Worm (Caenorhabditis elegans) whole organism, dauer: ENCODE measurements around the gene srt-70.

Experiments
- unc-62 ChIP-seq: sonication (generic microtip); optimal IDR thresholded peaks from 2 replicates; lab custom pipeline; 2017; ENCODE audit warnings: missing biosample characterization, missing genetic modification reagents, missing genetic modification characterization

srt-70 gene

DNA sequence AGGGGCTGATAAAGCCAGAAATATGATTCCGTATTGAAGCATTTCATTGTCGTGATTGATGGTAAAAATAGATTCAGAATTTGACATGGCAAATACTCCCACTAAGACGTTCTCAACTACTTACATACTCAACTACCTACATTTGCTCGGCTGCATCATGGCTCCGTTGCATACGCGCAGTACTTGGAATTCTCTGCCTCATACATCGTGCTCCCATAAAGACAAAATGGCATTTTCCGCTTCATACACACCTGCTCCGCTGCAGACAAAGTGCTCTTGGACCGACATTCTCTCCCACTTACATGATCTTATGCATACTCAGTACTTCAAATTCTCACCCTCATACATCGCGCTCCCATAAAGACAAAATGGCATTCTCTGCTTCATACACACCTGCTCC lies 6.2 kb upstream of the srt-70 start, which contains the start of the genes srt-69 and B0238.12:
TSS of gene srt-69 (minus strand) at position 101 of the 400 bp plus-strand sequence.
TSS of gene B0238.12 (plus strand) at position 264 of the 400 bp plus-strand sequence.
- no peak for TF ChIP-seq unc-62 (GFP tag; lab: Kevin White, UChicago)

DNA sequence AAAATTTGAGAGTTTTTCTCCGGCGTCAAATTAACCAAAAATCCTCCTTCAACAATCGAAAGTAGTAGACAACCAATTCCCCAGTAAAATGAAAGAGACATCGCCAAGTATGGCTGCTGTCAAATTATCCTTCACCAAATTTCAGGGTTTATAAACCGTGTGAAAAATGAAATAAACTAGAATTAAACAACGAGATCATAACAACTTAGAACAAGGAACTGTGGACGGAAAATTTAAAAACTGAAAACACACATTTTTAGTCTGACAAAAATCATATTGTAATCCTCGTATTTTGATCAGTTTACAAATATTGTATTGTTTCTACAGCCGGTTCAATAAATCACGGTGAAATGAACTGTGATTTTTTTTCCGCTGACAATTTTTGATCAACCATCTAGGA lies 3.7 kb upstream of the srt-70 start, which contains the start of gene cest-30:
TSS of gene cest-30 (minus strand) at position 101 of the 400 bp plus-strand sequence.
- no peak for TF ChIP-seq unc-62 (GFP tag; lab: Kevin White, UChicago)

DNA sequence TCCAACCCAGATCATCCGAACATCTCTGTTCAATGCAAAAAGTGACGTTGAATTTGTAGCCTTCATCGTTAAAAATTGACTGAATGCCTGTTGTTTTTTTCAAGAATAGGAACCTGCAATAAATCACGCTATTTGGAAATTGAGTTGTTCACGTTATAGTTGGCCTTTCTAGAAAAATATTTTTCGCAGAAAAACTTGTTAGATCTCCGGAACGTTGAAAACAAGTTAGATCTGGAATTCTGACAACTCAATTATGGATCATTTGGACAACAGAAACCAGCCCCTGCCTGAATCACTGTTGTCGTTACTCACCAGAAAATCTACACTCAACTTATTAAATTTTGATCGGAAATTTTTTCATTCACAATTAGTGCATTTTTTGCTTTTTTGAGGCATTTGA lies 2.0 kb downstream of the srt-70 start, which contains the start of gene srt-67:
TSS of gene srt-67 (minus strand) at position 101 of the 400 bp plus-strand sequence.
- TF ChIP-seq unc-62 (GFP tag; lab: Kevin White, UChicago) = no peak

ce11 chrV:5252016-5252415 lies 7.3 kb downstream of the srt-70 start, which contains the start of gene srt-68:
Gene srt-68 (minus strand): TSS chrV:5252116.
- no peak for TF ChIP-seq unc-62 (GFP tag; lab: Kevin White, UChicago)

DNA sequence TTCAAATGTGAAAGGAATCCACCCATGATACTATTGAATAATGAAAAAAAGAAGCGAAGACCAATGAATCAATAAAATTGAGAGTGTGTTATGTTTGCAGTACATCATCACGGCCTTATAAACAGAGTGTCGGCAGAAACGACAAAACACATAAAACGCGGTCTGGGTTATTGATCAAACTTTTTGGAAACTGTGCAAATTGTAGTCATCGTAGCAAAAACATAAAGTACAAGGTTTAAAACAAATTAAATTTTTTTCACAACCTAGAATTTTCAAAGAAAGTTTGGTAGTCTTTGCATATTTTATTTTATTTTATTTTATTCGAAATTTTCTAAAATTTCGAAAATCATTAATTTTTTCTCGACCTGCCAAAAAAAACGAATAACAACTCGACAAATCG lies 16.3 kb downstream of the srt-70 start, which contains the start of gene cest-35.1:
TSS of gene cest-35.1 (minus strand) at position 101 of the 400 bp plus-strand sequence.
- TF ChIP-seq unc-62 (GFP tag; lab: Kevin White, UChicago) = no peak

DNA sequence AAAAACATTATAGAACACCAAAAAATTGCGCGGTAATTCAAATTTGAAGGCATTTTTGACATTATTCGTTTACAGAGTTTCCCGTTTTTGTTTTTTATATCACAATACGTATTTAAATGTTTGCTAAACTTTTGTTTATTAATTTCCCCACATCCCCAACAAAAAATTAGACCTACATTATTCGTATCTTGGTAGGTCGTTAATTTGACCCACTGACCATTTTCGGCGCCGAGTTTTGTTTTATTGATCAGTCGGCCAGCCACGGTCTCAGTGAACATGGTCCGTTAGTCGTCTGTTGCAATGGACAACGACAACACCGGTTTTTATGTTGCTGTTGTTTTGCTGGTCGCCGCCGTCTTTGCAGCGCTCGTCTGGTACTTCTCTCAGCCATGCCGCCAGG lies 19.4 kb downstream of the srt-70 start, which contains the start of gene B0238.15:
TSS of gene B0238.15 (plus strand) at position 301 of the 400 bp plus-strand sequence.
- TF ChIP-seq unc-62 (GFP tag; lab: Kevin White, UChicago) = no peak

DNA sequence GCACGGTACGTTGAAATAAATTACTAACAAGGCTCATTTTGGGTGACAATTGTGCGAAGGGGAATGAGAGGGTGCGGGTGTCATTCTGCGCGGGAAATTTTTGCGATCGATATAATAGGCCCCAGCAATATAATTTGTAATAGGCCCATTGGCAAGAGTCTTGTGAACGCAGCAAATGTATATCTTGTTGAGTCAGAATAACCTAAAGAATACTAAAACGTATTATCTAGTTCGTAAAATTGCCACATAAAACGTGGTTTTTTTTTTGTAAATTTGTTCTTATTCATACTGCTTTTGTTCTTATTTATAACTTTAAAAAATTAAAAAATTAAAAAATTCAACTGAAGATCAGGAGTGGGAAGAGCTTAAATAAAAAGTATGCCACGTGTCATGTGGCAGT lies 19.9 kb downstream of the srt-70 start, which contains the start of gene C52A10.3:
TSS of gene C52A10.3 (minus strand) at position 101 of the 400 bp plus-strand sequence.
- no peak for TF ChIP-seq unc-62 (GFP tag; lab: Kevin White, UChicago)

- no peak for TF ChIP-seq unc-62 (GFP tag; lab: Kevin White, UChicago)
Measured at ce11 chrV:5237116-5237515, 22.2 kb downstream of the srt-70 start, which contains the start of gene cest-35.2. Gene cest-35.2 (minus strand): TSS chrV:5237216.

- TF ChIP-seq unc-62 (GFP tag; lab: Kevin White, UChicago) = no peak
Measured at ce11 chrV:5233777-5234176, 25.6 kb downstream of the srt-70 start, which contains the start of gene cest-32. Gene cest-32 (minus strand): TSS chrV:5233891.

DNA sequence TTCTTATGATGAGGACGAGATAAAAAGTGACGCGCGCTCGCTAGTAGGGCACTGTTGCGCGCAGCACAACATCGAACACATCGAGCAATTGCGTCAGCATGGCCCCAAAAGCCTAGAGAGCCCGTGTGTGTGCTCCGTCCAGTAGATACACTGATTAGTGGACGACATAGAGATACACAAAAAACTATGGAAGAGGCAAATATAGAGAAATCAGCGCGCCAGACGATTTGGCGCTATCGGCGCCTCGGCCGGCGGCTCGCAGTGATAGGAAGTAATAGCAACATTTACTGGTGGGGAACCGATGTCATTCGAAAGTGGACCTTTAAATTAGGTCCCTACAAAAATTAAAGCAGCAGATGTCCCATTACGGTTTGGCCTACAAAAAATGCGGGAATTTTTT lies 30.8 kb downstream of the srt-70 start:
- no peak for TF ChIP-seq unc-62 (GFP tag; lab: Kevin White, UChicago)

ce11 chrV:5225660-5226059 lies 33.7 kb downstream of the srt-70 start:
- TF ChIP-seq unc-62 (GFP tag; lab: Kevin White, UChicago) = no peak

ce11 chrV:5223044-5223443 lies 36.3 kb downstream of the srt-70 start, which contains the start of gene Y49G5B.1:
Gene Y49G5B.1 (plus strand): TSS chrV:5223367.
- TF ChIP-seq unc-62 (GFP tag; lab: Kevin White, UChicago) = no peak

- no peak for TF ChIP-seq unc-62 (GFP tag; lab: Kevin White, UChicago)
Measured at ce11 chrV:5213674-5214073, 45.7 kb downstream of the srt-70 start.
